Worm (Caenorhabditis elegans) whole organism, L1 larva: ENCODE measurements around the gene T24C4.3.

ENCODE experiments used
- blmp-1 ChIP-seq: fragments of 150-350 bp; optimal IDR thresholded peaks from 2 replicates; lab custom pipeline; 2014; ENCODE audit warnings: missing biosample characterization, missing genetic modification characterization
- efl-3 ChIP-seq: fragments of 200-800 bp; sonication (Bioruptor generic); optimal IDR thresholded peaks from 2 replicates; lab custom pipeline; 2018; ENCODE audit warnings: mild to moderate bottlenecking, missing genetic modification characterization, missing compliant biosample characterization
- egl-27 ChIP-seq, 2 experiments: fragments of 150-350 bp in 1 of 2; sonication (generic microtip); optimal IDR thresholded peaks; 3 replicates each; lab custom pipeline; 2017 to 2018; ENCODE audit warnings: missing biosample characterization in 2 of 2, missing genetic modification characterization in 2 of 2, missing genetic modification reagents in 2 of 2
- lin-15B ChIP-seq: fragments of 150-350 bp; sonication (generic microtip); optimal IDR thresholded peaks from 3 replicates; lab custom pipeline; 2014; ENCODE audit warnings: missing biosample characterization, missing genetic modification characterization
- nhr-12 ChIP-seq: sonication (generic microtip); optimal IDR thresholded peaks from 2 replicates; lab custom pipeline; 2017; ENCODE audit warnings: missing biosample characterization, missing genetic modification characterization
- nhr-76 ChIP-seq: sonication (generic microtip); optimal IDR thresholded peaks from 2 replicates; lab custom pipeline; 2017; ENCODE audit warnings: missing biosample characterization, missing genetic modification characterization
- pag-3 ChIP-seq: sonication (generic microtip); optimal IDR thresholded peaks from 2 replicates; lab custom pipeline; 2017; ENCODE audit warnings: missing genetic modification characterization, mild to moderate bottlenecking, missing compliant biosample characterization, antibody characterized with exemption, borderline replicate concordance; ENCODE audit not compliant: insufficient read depth
- skn-1 ChIP-seq: fragments of 150-350 bp; optimal IDR thresholded peaks from 2 replicates; lab custom pipeline; 2014; ENCODE audit warnings: missing biosample characterization, missing genetic modification characterization
- sptf-1 ChIP-seq: fragments of 150-350 bp; optimal IDR thresholded peaks from 2 replicates; lab custom pipeline; 2014; ENCODE audit warnings: missing biosample characterization, missing genetic modification characterization

ce11 chrIII:856908-857307 lies 15.4 kb downstream of the T24C4.3 start:
- TF ChIP-seq sptf-1 (tag; lab: Kevin White, UChicago) (no peak), pag-3 (tag; lab: Kevin White, UChicago) (no peak), efl-3 (GFP tag; lab: Kevin White, UChicago) (no peak), nhr-76 (tag; lab: Kevin White, UChicago) (no peak), skn-1 (tag; lab: Kevin White, UChicago) (no peak), egl-27 (tag; optimal IDR thresholded peaks at IDR 0.05; lab: Kevin White, UChicago) (no peak), lin-15B (tag; lab: Kevin White, UChicago) (no peak), nhr-12 (tag; lab: Kevin White, UChicago) (no peak), blmp-1 (tag; lab: Kevin White, UChicago) (no peak)
